Fruit fly (Drosophila melanogaster) whole organism, embryonic: ENCODE results near the gene Hand.
A peak's percentile ranks its signal among the peaks of the same experiment; 100 is the strongest.

Experiments
- Antp ChIP-seq: fragments of 200-800 bp; sonication (Bioruptor generic); optimal IDR thresholded peaks from 3 replicates; lab custom pipeline; 2016; ENCODE audit warnings: missing biosample characterization, missing genetic modification characterization
- Awh ChIP-seq: fragments of 200-800 bp; sonication (Bioruptor generic); IDR thresholded peaks from 2 replicates; pipeline ENCODE4, ENCODE4 v1.3.6; 2022; ENCODE audit warnings: missing biosample characterization, missing genetic modification characterization
- BEAF-32 ChIP-seq: fragments of 200-800 bp; sonication (Bioruptor generic); optimal IDR thresholded peaks from 3 replicates; lab custom pipeline; 2017; ENCODE audit warnings: missing biosample characterization, missing genetic modification characterization, mild to moderate bottlenecking, moderate library complexity, missing genetic modification reagents
- CG1024 ChIP-seq: fragments of 200-800 bp; sonication (Bioruptor generic); IDR thresholded peaks from 2 replicates; pipeline ENCODE4 v1.3.6; 2022; ENCODE audit warnings: missing biosample characterization, missing genetic modification characterization
- CG11247 ChIP-seq: fragments of 200-800 bp; sonication (Bioruptor generic); IDR thresholded peaks from 2 replicates; pipeline ENCODE4 v1.3.6; 2022; ENCODE audit warnings: missing biosample characterization, missing genetic modification characterization
- CG11723 ChIP-seq: fragments of 200-800 bp; sonication (Bioruptor generic); optimal IDR thresholded peaks from 2 replicates; lab custom pipeline; 2017; ENCODE audit warnings: missing biosample characterization, mild to moderate bottlenecking, missing genetic modification characterization
- CG14710 ChIP-seq: fragments of 200-800 bp; sonication (Bioruptor generic); optimal IDR thresholded peaks from 3 replicates; lab custom pipeline; 2019; ENCODE audit warnings: missing biosample characterization, mild to moderate bottlenecking, missing genetic modification characterization, moderate library complexity
- CG17612 ChIP-seq: fragments of 200-800 bp; sonication (Bioruptor generic); IDR thresholded peaks from 2 replicates; pipeline ENCODE4 v1.3.6; 2022; ENCODE audit warnings: missing biosample characterization, missing genetic modification characterization
- CG18262 ChIP-seq: fragments of 200-800 bp; optimal IDR thresholded peaks from 3 replicates; lab custom pipeline; 2019; ENCODE audit warnings: missing biosample characterization, mild to moderate bottlenecking, missing genetic modification characterization, moderate library complexity
- CG2116 ChIP-seq: fragments of 200-800 bp; sonication (Bioruptor generic); optimal IDR thresholded peaks from 3 replicates; lab custom pipeline; 2018; ENCODE audit warnings: missing biosample characterization, mild to moderate bottlenecking, missing genetic modification characterization
- CG2678 ChIP-seq: fragments of 200-800 bp; sonication (Bioruptor generic); optimal IDR thresholded peaks from 3 replicates; lab custom pipeline; 2019; ENCODE audit warnings: missing biosample characterization, mild to moderate bottlenecking, missing genetic modification characterization, moderate library complexity
- CG2875 ChIP-seq: fragments of 200-800 bp; sonication (Bioruptor generic); optimal IDR thresholded peaks from 2 replicates; lab custom pipeline; 2017; ENCODE audit warnings: missing biosample characterization, mild to moderate bottlenecking, missing genetic modification characterization, missing genetic modification reagents
- CG30020 ChIP-seq: fragments of 200-800 bp; optimal IDR thresholded peaks from 2 replicates; lab custom pipeline; 2019; ENCODE audit warnings: missing biosample characterization, mild to moderate bottlenecking, missing genetic modification characterization, moderate library complexity
- CG34224 ChIP-seq: fragments of 200-800 bp; sonication (Bioruptor generic); IDR thresholded peaks from 3 replicates; pipeline ENCODE4 v1.3.6; 2022; ENCODE audit warnings: missing biosample characterization, missing genetic modification characterization; ENCODE audit not compliant: partially characterized antibody
- CG6254 ChIP-seq: fragments of 200-800 bp; sonication (Bioruptor generic); optimal IDR thresholded peaks from 3 replicates; lab custom pipeline; 2017; ENCODE audit warnings: mild to moderate bottlenecking, missing biosample characterization, missing genetic modification reagents, missing genetic modification characterization
- CG7271 ChIP-seq: fragments of 200-800 bp; sonication (Bioruptor generic); optimal IDR thresholded peaks from 2 replicates; lab custom pipeline; 2018; ENCODE audit warnings: missing biosample characterization, mild to moderate bottlenecking, missing genetic modification characterization, moderate library complexity
- CG8290 ChIP-seq, 3 experiments: fragments of 200-800 bp; sonication (Bioruptor generic); optimal IDR thresholded peaks; 2 replicates each; lab custom pipeline; 2016 to 2019; ENCODE audit warnings: missing biosample characterization in 3 of 3, missing genetic modification characterization in 3 of 3, mild to moderate bottlenecking in 2 of 3, moderate library complexity in 1 of 3
- CG9437 ChIP-seq: fragments of 200-800 bp; sonication (Bioruptor generic); optimal IDR thresholded peaks from 2 replicates; lab custom pipeline; 2018; ENCODE audit warnings: missing biosample characterization, mild to moderate bottlenecking, missing genetic modification characterization
- CG9609 ChIP-seq: fragments of 200-800 bp; sonication (Bioruptor generic); optimal IDR thresholded peaks from 3 replicates; lab custom pipeline; 2016; ENCODE audit warnings: missing biosample characterization, missing genetic modification characterization
- Dip2 ChIP-seq: fragments of 200-800 bp; sonication (Bioruptor generic); IDR thresholded peaks from 2 replicates; pipeline ENCODE4 v1.3.6; 2022; ENCODE audit warnings: missing biosample characterization, missing genetic modification characterization
- Dll ChIP-seq: fragments of 200-800 bp; sonication (Bioruptor generic); IDR thresholded peaks from 4 replicates; pipeline ENCODE4 v1.3.6; 2022; ENCODE audit warnings: missing biosample characterization, missing genetic modification characterization; ENCODE audit not compliant: partially characterized antibody
- Ets97D ChIP-seq: fragments of 200-800 bp; sonication (Bioruptor generic); optimal IDR thresholded peaks from 3 replicates; lab custom pipeline; 2016; ENCODE audit warnings: missing biosample characterization, missing genetic modification characterization
- Fer1 ChIP-seq: fragments of 200-800 bp; sonication (Bioruptor generic); optimal IDR thresholded peaks from 2 replicates; lab custom pipeline; 2017; ENCODE audit warnings: missing biosample characterization, mild to moderate bottlenecking, missing genetic modification characterization
- Hsf ChIP-seq: fragments of 200-800 bp; sonication (Bioruptor generic); optimal IDR thresholded peaks from 3 replicates; lab custom pipeline; 2016; ENCODE audit warnings: missing biosample characterization, missing genetic modification characterization
- MESR4 ChIP-seq: fragments of 200-800 bp; sonication (Bioruptor generic); optimal IDR thresholded peaks from 2 replicates; lab custom pipeline; 2018; ENCODE audit warnings: missing biosample characterization, mild to moderate bottlenecking, missing genetic modification characterization, moderate library complexity
- Pdp1 ChIP-seq, 2 experiments: fragments of 200-800 bp; sonication (Bioruptor generic); optimal IDR thresholded peaks; 3 replicates each; lab custom pipeline; 2016; ENCODE audit warnings: missing biosample characterization in 2 of 2, missing genetic modification characterization in 2 of 2, mild to moderate bottlenecking in 1 of 2, moderate library complexity in 1 of 2
- Scr ChIP-seq: fragments of 200-800 bp; sonication (Bioruptor generic); IDR thresholded peaks from 2 replicates; pipeline ENCODE4 v1.3.6; 2022; ENCODE audit warnings: missing biosample characterization, missing genetic modification characterization; ENCODE audit not compliant: partially characterized antibody
- Tbp ChIP-seq: fragments of >200 bp; optimal IDR thresholded peaks from 2 replicates; lab custom pipeline; 2018; ENCODE audit warnings: missing biosample characterization, missing genetic modification characterization
- bab2 ChIP-seq: fragments of 200-800 bp; sonication (Bioruptor generic); optimal IDR thresholded peaks from 2 replicates; lab custom pipeline; 2016; ENCODE audit warnings: missing biosample characterization, missing genetic modification characterization
- dan ChIP-seq: fragments of 200-800 bp; sonication (Bioruptor generic); IDR thresholded peaks from 2 replicates; pipeline ENCODE4 v1.3.6; 2022; ENCODE audit warnings: missing biosample characterization, missing genetic modification characterization
- en ChIP-seq: fragments of 200-800 bp; sonication (Bioruptor generic); optimal IDR thresholded peaks from 2 replicates; lab custom pipeline; 2016; ENCODE audit warnings: missing biosample characterization, missing genetic modification characterization
- gfzf ChIP-seq: fragments of 200-800 bp; sonication (Bioruptor generic); optimal IDR thresholded peaks from 2 replicates; lab custom pipeline; 2016; ENCODE audit warnings: missing biosample characterization, mild to moderate bottlenecking, missing genetic modification characterization, moderate library complexity
- hth ChIP-seq: fragments of >200 bp; optimal IDR thresholded peaks from 2 replicates; lab custom pipeline; 2017; ENCODE audit warnings: inconsistent platforms
- kni ChIP-seq: fragments of 200-800 bp; sonication (Bioruptor generic); optimal IDR thresholded peaks from 3 replicates; lab custom pipeline; 2017; ENCODE audit warnings: mild to moderate bottlenecking, missing biosample characterization, missing genetic modification reagents, missing genetic modification characterization
- nerfin-1 ChIP-seq: fragments of 200-800 bp; sonication (Bioruptor generic); optimal IDR thresholded peaks from 3 replicates; lab custom pipeline; 2019; ENCODE audit warnings: missing biosample characterization, mild to moderate bottlenecking, missing genetic modification characterization, moderate library complexity
- nom ChIP-seq: fragments of 200-800 bp; sonication (Bioruptor generic); optimal IDR thresholded peaks from 2 replicates; lab custom pipeline; 2017; ENCODE audit warnings: missing biosample characterization, missing genetic modification characterization, mild to moderate bottlenecking, moderate library complexity, missing genetic modification reagents
- peb ChIP-seq: fragments of 200-800 bp; sonication (Bioruptor generic); IDR thresholded peaks from 2 replicates; pipeline ENCODE4 v1.3.6; 2022; ENCODE audit warnings: missing biosample characterization, missing genetic modification characterization
- phol ChIP-seq: fragments of 200-800 bp; sonication (Bioruptor generic); optimal IDR thresholded peaks from 3 replicates; lab custom pipeline; 2018; ENCODE audit warnings: missing biosample characterization, mild to moderate bottlenecking, missing genetic modification characterization, moderate library complexity
- ro ChIP-seq: fragments of 200-800 bp; sonication (Bioruptor generic); IDR thresholded peaks from 2 replicates; pipeline ENCODE4 v1.3.6; 2022; ENCODE audit warnings: missing biosample characterization, missing genetic modification characterization
- row ChIP-seq: fragments of 200-800 bp; sonication (Bioruptor generic); IDR thresholded peaks from 3 replicates; pipeline ENCODE4 v1.3.6; 2022; ENCODE audit warnings: missing biosample characterization, missing genetic modification characterization
- scrt ChIP-seq: fragments of 200-800 bp; sonication (Bioruptor generic); optimal IDR thresholded peaks from 2 replicates; lab custom pipeline; 2018; ENCODE audit warnings: missing biosample characterization, mild to moderate bottlenecking, missing genetic modification characterization, moderate library complexity
- sens ChIP-seq: fragments of 200-800 bp; sonication (Bioruptor generic); peaks from one replicate; lab custom pipeline; 2016; ENCODE audit warnings: missing biosample characterization, missing genetic modification characterization
- sens-2 ChIP-seq: fragments of 200-800 bp; sonication (Bioruptor generic); IDR thresholded peaks from 2 replicates; pipeline ENCODE4 v1.3.6; 2022; ENCODE audit warnings: missing biosample characterization, missing genetic modification characterization
- slou ChIP-seq: fragments of 200-800 bp; sonication (Bioruptor generic); optimal IDR thresholded peaks from 3 replicates; lab custom pipeline; 2016; ENCODE audit warnings: missing biosample characterization, missing genetic modification characterization
- stwl ChIP-seq: fragments of 200-800 bp; sonication (Bioruptor generic); optimal IDR thresholded peaks from 3 replicates; lab custom pipeline; 2018; ENCODE audit warnings: missing biosample characterization, mild to moderate bottlenecking, missing genetic modification characterization, moderate library complexity
- unc-4 ChIP-seq: fragments of 200-800 bp; sonication (Bioruptor generic); IDR thresholded peaks from 2 replicates; pipeline ENCODE4 v1.3.6; 2022; ENCODE audit warnings: missing biosample characterization, missing genetic modification characterization; ENCODE audit not compliant: partially characterized antibody
- wdn ChIP-seq: fragments of 200-800 bp; sonication (Bioruptor generic); IDR thresholded peaks from 2 replicates; pipeline ENCODE4 v1.3.6; 2022; ENCODE audit warnings: missing biosample characterization, missing genetic modification characterization

The Hand gene

DNA sequence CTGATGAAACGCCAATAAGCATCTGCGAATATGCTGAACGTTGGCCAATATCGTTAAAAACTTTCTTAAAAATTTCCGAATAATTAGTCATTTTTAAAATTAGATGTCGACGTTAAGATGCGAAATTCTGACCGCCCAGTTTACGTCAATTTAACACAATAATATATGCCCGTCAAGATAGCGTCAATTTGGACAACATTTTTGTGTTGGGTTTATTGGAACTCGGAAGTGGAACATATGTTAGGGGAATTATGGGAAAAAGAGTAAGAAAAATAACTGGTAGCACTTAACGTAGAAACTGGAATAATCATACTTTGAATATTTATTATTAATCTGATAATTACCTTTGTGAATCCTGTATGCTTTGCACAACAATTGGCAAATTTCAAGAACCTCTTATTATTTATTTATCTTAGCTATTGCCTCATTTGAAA, 39.4 kb downstream of the Hand start, which contains the start of gene CG5676 (continued):
- TF ChIP-seq stwl, result peak; percentile 52
- TF ChIP-seq gfzf (GFP tag; lab: Kevin White, UChicago), result peak; percentile 39
- peak; percentile 44 for TF ChIP-seq CG14710
- TF ChIP-seq CG11723 (GFP tag; lab: Kevin White, UChicago), result peak; percentile 51
- TF ChIP-seq phol (tag; lab: Kevin White, UChicago), result peak; percentile 26
- TF ChIP-seq en (GFP tag; lab: Kevin White, UChicago), result no peak
- TF ChIP-seq Pdp1 (GFP tag; optimal IDR thresholded peaks at IDR 0.05; lab: Kevin White, UChicago), result peak in 1 of 2 experiments; percentile 74
- peak; percentile 23 for TF ChIP-seq CG7271
- TF ChIP-seq CG1024 (GFP tag; lab: Robert Waterston, UW), result peak; percentile 90
- peak; percentile 19 for TF ChIP-seq Fer1 (GFP tag; lab: Kevin White, UChicago)
- peak; percentile 54 for TF ChIP-seq CG9437
- TF ChIP-seq slou, result no peak
- TF ChIP-seq scrt, result no peak
- peak; percentile 99 for TF ChIP-seq CG30020 (tag; lab: Kevin White, UChicago)
- peak; percentile 77 for TF ChIP-seq MESR4 (GFP tag; lab: Kevin White, UChicago)
- peak; percentile 11 for TF ChIP-seq nerfin-1 (tag; lab: Kevin White, UChicago)
- TF ChIP-seq row (GFP tag; lab: Robert Waterston, UW), result peak; percentile 50; the same call in 1 of the 3 replicates
- peak; percentile 14 for TF ChIP-seq CG8290 (GFP tag; optimal IDR thresholded peaks at IDR 0.05; lab: Kevin White, UChicago)
- TF ChIP-seq CG8290 (tag; optimal IDR thresholded peaks at IDR 0.05; lab: Kevin White, UChicago), result no peak
- no peak for TF ChIP-seq Antp (GFP tag; lab: Kevin White, UChicago)
- peak; percentile 4 for TF ChIP-seq CG18262 (tag; lab: Kevin White, UChicago)
- peak; percentile 26 for TF ChIP-seq Ets97D (GFP tag; lab: Kevin White, UChicago)
- TF ChIP-seq sens, result no peak
- TF ChIP-seq CG6254, result no peak
- peak; percentile 4 for TF ChIP-seq nom (GFP tag; lab: Kevin White, UChicago)
- TF ChIP-seq, all 482 proteins: peak for 43

DNA sequence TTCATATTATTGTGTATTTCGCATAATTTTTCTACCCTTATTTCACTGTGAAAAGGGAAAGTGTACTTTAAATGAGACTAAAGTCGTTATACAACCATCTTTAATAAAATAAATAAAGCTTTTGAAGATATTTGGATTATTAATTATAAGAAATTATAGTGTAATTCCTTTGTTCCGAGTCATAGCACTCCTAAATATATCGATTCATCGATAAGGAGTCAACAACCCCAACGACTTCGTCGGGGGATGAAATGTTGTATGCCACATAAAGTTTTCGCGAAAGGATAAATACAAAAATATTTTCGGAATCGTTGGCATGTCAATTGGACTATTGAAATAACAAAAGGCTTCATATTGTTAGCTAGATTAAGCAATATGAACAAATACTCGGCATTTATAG, 43.6 kb downstream of the Hand start, which contains the start of gene Ror:
TSS of gene Ror (plus strand) at position 252 of the 400 bp plus-strand sequence.
- TF ChIP-seq kni (GFP tag; lab: Kevin White, UChicago), result no peak
- TF ChIP-seq stwl, result peak; percentile 1
- TF ChIP-seq CG9609 (GFP tag; lab: Kevin White, UChicago), result no peak
- no peak for TF ChIP-seq CG17612 (GFP tag; lab: Robert Waterston, UW)
- TF ChIP-seq dan (GFP tag; lab: Robert Waterston, UW), result no peak
- TF ChIP-seq MESR4 (GFP tag; lab: Kevin White, UChicago), result peak; percentile 7
- TF ChIP-seq Tbp, result no peak
- no peak for TF ChIP-seq Awh (GFP tag; lab: Robert Waterston, UW)
- no peak for TF ChIP-seq sens
- TF ChIP-seq ro (GFP tag; lab: Robert Waterston, UW), result no peak
- peak; percentile 64 for TF ChIP-seq CG30020 (tag; lab: Kevin White, UChicago)
- no peak for TF ChIP-seq hth (lab: Kevin White, UChicago)
- no peak for TF ChIP-seq sens-2
- no peak for TF ChIP-seq CG2875 (GFP tag; lab: Kevin White, UChicago)
- TF ChIP-seq CG2678 (tag; lab: Kevin White, UChicago), result no peak
- TF ChIP-seq peb, result no peak
- no peak for TF ChIP-seq nom (GFP tag; lab: Kevin White, UChicago)
- no peak for TF ChIP-seq wdn (GFP tag; lab: Robert Waterston, UW)
- TF ChIP-seq Dip2 (GFP tag; lab: Robert Waterston, UW), result no peak
- no peak for TF ChIP-seq Hsf
- TF ChIP-seq CG34224 (GFP tag; lab: Robert Waterston, UW), result no peak
- peak; percentile 43 for TF ChIP-seq nerfin-1 (tag; lab: Kevin White, UChicago)
- TF ChIP-seq CG2116 (GFP tag; lab: Kevin White, UChicago), result peak; percentile 71
- TF ChIP-seq bab2, result no peak
- peak; percentile 47; the same call in 1 of the 2 replicates for TF ChIP-seq unc-4 (GFP tag; lab: Robert Waterston, UW)
- no peak for TF ChIP-seq CG11247 (GFP tag; lab: Robert Waterston, UW)
- TF ChIP-seq Scr, result peak; percentile 47; the same call in 1 of the 2 replicates
- TF ChIP-seq BEAF-32 (GFP tag; lab: Kevin White, UChicago), result peak; percentile 50
- TF ChIP-seq Dll (GFP tag; lab: Robert Waterston, UW), result 0 out of 4 replicates have a peak, but pooled peaks have one; percentile 12
